Worm (Caenorhabditis elegans) whole organism, young adult: ENCODE data around the gene ckb-2.

ENCODE experiments used
- D2030.7 ChIP-seq: fragments of 200-800 bp; sonication (Bioruptor generic); IDR thresholded peaks from 2 replicates; pipeline ENCODE4 v1.3.6; 2022; ENCODE audit warnings: missing genetic modification reagents, missing genetic modification characterization, missing compliant biosample characterization
- F37B4.10 ChIP-seq: fragments of 200-800 bp; sonication (Bioruptor generic); IDR thresholded peaks from 2 replicates; pipeline ENCODE4 v1.3.6; 2022; ENCODE audit warnings: missing genetic modification characterization, missing compliant biosample characterization
- F39B2.1 ChIP-seq: fragments of 200-800 bp; sonication (Bioruptor generic); IDR thresholded peaks from 2 replicates; pipeline ENCODE4 v1.3.6; 2022; ENCODE audit warnings: missing genetic modification reagents, missing genetic modification characterization, missing compliant biosample characterization
- F49E8.2 ChIP-seq: sonication (generic microtip); optimal IDR thresholded peaks from 3 replicates; lab custom pipeline; 2017; ENCODE audit warnings: missing genetic modification characterization, mild to moderate bottlenecking, missing compliant biosample characterization, antibody characterized with exemption, moderate library complexity; ENCODE audit not compliant: insufficient read depth
- F57C9.4 ChIP-seq: sonication (generic microtip); optimal IDR thresholded peaks from 2 replicates; lab custom pipeline; 2017; ENCODE audit warnings: mild to moderate bottlenecking, missing genetic modification characterization, missing compliant biosample characterization
- K12H6.12 ChIP-seq: fragments of 200-800 bp; sonication (Bioruptor generic); optimal IDR thresholded peaks from 2 replicates; lab custom pipeline; 2018; ENCODE audit warnings: mild to moderate bottlenecking, missing genetic modification characterization, missing compliant biosample characterization
- T07F8.4 ChIP-seq: sonication (generic microtip); optimal IDR thresholded peaks from 2 replicates; lab custom pipeline; 2016; ENCODE audit warnings: mild to moderate bottlenecking, missing genetic modification characterization, moderate library complexity, missing compliant biosample characterization
- ZK185.1 ChIP-seq: sonication (generic microtip); optimal IDR thresholded peaks from 2 replicates; lab custom pipeline; 2016; ENCODE audit warnings: mild to moderate bottlenecking, missing genetic modification characterization, missing compliant biosample characterization; ENCODE audit not compliant: poor library complexity, severe bottlenecking
- akir-1 ChIP-seq: fragments of 200-800 bp; sonication (Bioruptor generic); optimal IDR thresholded peaks from 2 replicates; lab custom pipeline; 2018; ENCODE audit warnings: mild to moderate bottlenecking, missing genetic modification characterization, moderate library complexity, missing compliant biosample characterization
- athp-1 ChIP-seq: sonication (generic microtip); optimal IDR thresholded peaks from 2 replicates; lab custom pipeline; 2017; ENCODE audit warnings: mild to moderate bottlenecking, missing genetic modification characterization, missing compliant biosample characterization
- attf-5 ChIP-seq: fragments of 200-800 bp; sonication (Bioruptor generic); optimal IDR thresholded peaks from 2 replicates; lab custom pipeline; 2018; ENCODE audit warnings: mild to moderate bottlenecking, missing genetic modification characterization, missing compliant biosample characterization
- ceh-100 ChIP-seq: fragments of 200-800 bp; sonication (Bioruptor generic); IDR thresholded peaks from 2 replicates; pipeline ENCODE4 v1.3.6; 2022; ENCODE audit warnings: missing genetic modification reagents, missing genetic modification characterization, missing compliant biosample characterization
- ceh-40 ChIP-seq: fragments of 200-800 bp; sonication (Bioruptor generic); IDR thresholded peaks from 2 replicates; pipeline ENCODE4 v1.3.6; 2022; ENCODE audit warnings: missing genetic modification characterization, missing compliant biosample characterization
- ceh-58 ChIP-seq: fragments of 200-800 bp; sonication (Bioruptor generic); IDR thresholded peaks from 2 replicates; pipeline ENCODE4 v1.3.6; 2022; ENCODE audit warnings: missing genetic modification characterization, missing compliant biosample characterization
- dox-1 ChIP-seq: fragments of 200-800 bp; sonication (Bioruptor generic); IDR thresholded peaks from 2 replicates; pipeline ENCODE4 v1.3.6; 2022; ENCODE audit warnings: missing genetic modification reagents, missing genetic modification characterization, missing compliant biosample characterization
- dpff-1 ChIP-seq: sonication (generic microtip); optimal IDR thresholded peaks from 2 replicates; lab custom pipeline; 2017; ENCODE audit warnings: mild to moderate bottlenecking, missing genetic modification characterization, missing compliant biosample characterization
- egl-18 ChIP-seq: fragments of 200-800 bp; sonication (Bioruptor generic); IDR thresholded peaks from 2 replicates; pipeline ENCODE4 v1.3.6; 2022; ENCODE audit warnings: missing genetic modification reagents, missing genetic modification characterization, missing compliant biosample characterization
- hmg-1.2 ChIP-seq: fragments of 200-800 bp; sonication (Bioruptor generic); IDR thresholded peaks from 2 replicates; pipeline ENCODE4 v1.3.6; 2022; ENCODE audit warnings: missing genetic modification reagents, missing genetic modification characterization, missing compliant biosample characterization
- lin-54 ChIP-seq: fragments of 200-800 bp; sonication (Bioruptor generic); optimal IDR thresholded peaks from 2 replicates; lab custom pipeline; 2018; ENCODE audit warnings: mild to moderate bottlenecking, missing genetic modification characterization, missing compliant biosample characterization
- madf-3 ChIP-seq: fragments of 200-800 bp; sonication (Bioruptor generic); IDR thresholded peaks from 2 replicates; pipeline ENCODE4 v1.3.6; 2022; ENCODE audit warnings: missing genetic modification reagents, missing genetic modification characterization, missing compliant biosample characterization
- madf-6 ChIP-seq: fragments of 200-800 bp; sonication (Bioruptor generic); IDR thresholded peaks from 2 replicates; pipeline ENCODE4 v1.3.6; 2022; ENCODE audit warnings: missing genetic modification reagents, missing genetic modification characterization, missing compliant biosample characterization
- mcd-1 ChIP-seq: fragments of 200-800 bp; sonication (Bioruptor generic); IDR thresholded peaks from 2 replicates; pipeline ENCODE4 v1.3.6; 2022; ENCODE audit warnings: missing genetic modification reagents, missing genetic modification characterization, missing compliant biosample characterization
- nfya-1 ChIP-seq: sonication (generic microtip); optimal IDR thresholded peaks from 2 replicates; lab custom pipeline; 2017; ENCODE audit warnings: antibody characterized with exemption, missing compliant biosample characterization, missing genetic modification characterization, borderline replicate concordance; ENCODE audit not compliant: insufficient read depth
- nfyb-1 ChIP-seq: fragments of 200-800 bp; sonication (Bioruptor generic); IDR thresholded peaks from 2 replicates; pipeline ENCODE4 v1.3.6; 2022; ENCODE audit warnings: missing genetic modification reagents, missing genetic modification characterization, missing compliant biosample characterization
- nhr-120 ChIP-seq: fragments of 200-800 bp; sonication (Bioruptor generic); IDR thresholded peaks from 2 replicates; pipeline ENCODE4 v1.3.6; 2022; ENCODE audit warnings: missing genetic modification characterization, missing compliant biosample characterization
- nhr-80 ChIP-seq: sonication (generic microtip); optimal IDR thresholded peaks from 2 replicates; lab custom pipeline; 2016; ENCODE audit warnings: missing genetic modification characterization, missing compliant biosample characterization
- nhr-90 ChIP-seq: sonication (generic microtip); optimal IDR thresholded peaks from 2 replicates; lab custom pipeline; 2016; ENCODE audit warnings: missing genotype, mild to moderate bottlenecking, missing genetic modification characterization, missing compliant biosample characterization
- pbrm-1 ChIP-seq: fragments of 200-800 bp; sonication (Bioruptor generic); IDR thresholded peaks from 2 replicates; pipeline ENCODE4 v1.3.6; 2022; ENCODE audit warnings: missing genetic modification reagents, missing genetic modification characterization, missing compliant biosample characterization
- rec-8 ChIP-seq, 2 experiments: sonication (generic microtip); optimal IDR thresholded peaks; 2 replicates each; lab custom pipeline; 2016; ENCODE audit warnings: mild to moderate bottlenecking in 2 of 2, missing genetic modification characterization in 2 of 2, missing genetic modification reagents in 2 of 2, missing genotype in 2 of 2, missing biosample characterization in 1 of 2, missing compliant biosample characterization in 1 of 2, moderate library complexity in 1 of 2
- rpc-1 ChIP-seq, 2 experiments: fragments of 150-350 bp in 1 of 2; sonication (generic microtip) in 1 of 2; optimal IDR thresholded peaks; 2 replicates each; lab custom pipeline; 2014 to 2018; ENCODE audit warnings: missing biosample characterization in 1 of 2, missing genetic modification characterization in 1 of 2, missing genetic modification reagents in 1 of 2, missing genotype in 1 of 2
- snpc-1.1 ChIP-seq: sonication (generic microtip); optimal IDR thresholded peaks from 2 replicates; lab custom pipeline; 2017; ENCODE audit warnings: missing genetic modification characterization, mild to moderate bottlenecking, missing compliant biosample characterization, antibody characterized with exemption, moderate library complexity, missing genotype, missing genetic modification reagents; ENCODE audit not compliant: insufficient read depth
- snpc-1.3 ChIP-seq: sonication (generic microtip); optimal IDR thresholded peaks from 2 replicates; lab custom pipeline; 2017; ENCODE audit warnings: missing genetic modification characterization, mild to moderate bottlenecking, missing compliant biosample characterization, antibody characterized with exemption, moderate library complexity, missing genotype, missing genetic modification reagents; ENCODE audit not compliant: insufficient read depth
- somi-1 ChIP-seq: fragments of 200-800 bp; sonication (Bioruptor generic); optimal IDR thresholded peaks from 2 replicates; lab custom pipeline; 2018; ENCODE audit warnings: mild to moderate bottlenecking, missing genetic modification characterization, missing compliant biosample characterization
- tbp1 ChIP-seq: fragments of 200-800 bp; sonication (Bioruptor generic); optimal IDR thresholded peaks from 2 replicates; lab custom pipeline; 2018; ENCODE audit warnings: mild to moderate bottlenecking, missing genetic modification characterization, missing compliant biosample characterization
- tbx-9 ChIP-seq: sonication (generic microtip); optimal IDR thresholded peaks from 2 replicates; lab custom pipeline; 2016; ENCODE audit warnings: borderline replicate concordance, missing genetic modification characterization, inconsistent platforms, missing compliant biosample characterization
- unc-62 ChIP-seq: fragments of 150-350 bp; optimal IDR thresholded peaks from 2 replicates; lab custom pipeline; 2014; ENCODE audit warnings: missing biosample characterization, missing genetic modification reagents, missing genetic modification characterization
- xnd-1 ChIP-seq: sonication (generic microtip); optimal IDR thresholded peaks from 2 replicates; lab custom pipeline; 2016; ENCODE audit warnings: missing genotype, missing genetic modification reagents, missing genetic modification characterization, missing compliant biosample characterization
- zim-3 ChIP-seq: sonication (generic microtip); optimal IDR thresholded peaks from 2 replicates; lab custom pipeline; 2017; ENCODE audit warnings: mild to moderate bottlenecking, missing genetic modification characterization, moderate library complexity, missing compliant biosample characterization
- ztf-25 ChIP-seq: fragments of 200-800 bp; sonication (Bioruptor generic); IDR thresholded peaks from 2 replicates; pipeline ENCODE4 v1.3.6; 2022; ENCODE audit warnings: missing genetic modification reagents, missing genetic modification characterization, missing compliant biosample characterization

Gene ckb-2

ce11 chrIII:4357438-4357837, 10.3 kb upstream of the ckb-2 start:
- TF ChIP-seq nhr-80 (peak; percentile 34), T07F8.4 (no peak)

- TF ChIP-seq pbrm-1 (GFP tag; lab: Robert Waterston, UW) (no peak), egl-18 (no peak), F37B4.10 (GFP tag; lab: Robert Waterston, UW) (no peak), tbx-9 (no peak), somi-1 (GFP tag; lab: Kevin White, UChicago) (no peak), dpff-1 (tag; lab: Kevin White, UChicago) (no peak), nfyb-1 (GFP tag; lab: Robert Waterston, UW) (no peak), K12H6.12 (tag; lab: Kevin White, UChicago) (no peak), attf-5 (no peak), snpc-1.3 (no peak), zim-3 (tag; lab: Kevin White, UChicago) (no peak), akir-1 (no peak), nhr-90 (tag; lab: Kevin White, UChicago) (no peak), rec-8 (tag; optimal IDR thresholded peaks at IDR 0.05; lab: Kevin White, UChicago) (no peak), madf-3 (GFP tag; lab: Robert Waterston, UW) (no peak), D2030.7 (GFP tag; lab: Robert Waterston, UW) (no peak), unc-62 (GFP tag; lab: Kevin White, UChicago) (no peak), snpc-1.1 (tag; lab: Kevin White, UChicago) (no peak), F39B2.1 (GFP tag; lab: Robert Waterston, UW) (no peak), ztf-25 (GFP tag; lab: Robert Waterston, UW) (no peak)
These were observed 9.4 kb upstream of the ckb-2 start for ce11 chrIII:4358345-4358744.

ce11 chrIII:4359208-4359607, 8.5 kb upstream of the ckb-2 start:
- no peak for TF ChIP-seq F49E8.2
- TF ChIP-seq ceh-40: no peak
- no peak for TF ChIP-seq egl-18
- TF ChIP-seq hmg-1.2 (GFP tag; lab: Robert Waterston, UW): no peak
- TF ChIP-seq madf-3 (GFP tag; lab: Robert Waterston, UW): no peak
- TF ChIP-seq athp-1: no peak
- TF ChIP-seq D2030.7 (GFP tag; lab: Robert Waterston, UW): no peak
- no peak for TF ChIP-seq lin-54
- no peak for TF ChIP-seq ceh-100 (GFP tag; lab: Robert Waterston, UW)
- TF ChIP-seq ceh-58 (GFP tag; lab: Robert Waterston, UW): no peak
- no peak for TF ChIP-seq mcd-1
- no peak for TF ChIP-seq F37B4.10 (GFP tag; lab: Robert Waterston, UW)
- TF ChIP-seq rec-8 (tag; optimal IDR thresholded peaks at IDR 0.05; lab: Kevin White, UChicago): no peak
- no peak for TF ChIP-seq F57C9.4 (tag; lab: Kevin White, UChicago)
- TF ChIP-seq nhr-120 (GFP tag; lab: Robert Waterston, UW): no peak
- no peak for TF ChIP-seq nhr-90 (tag; lab: Kevin White, UChicago)
- TF ChIP-seq madf-6 (GFP tag; lab: Robert Waterston, UW): no peak
- no peak for TF ChIP-seq ZK185.1 (tag; lab: Kevin White, UChicago)
- TF ChIP-seq unc-62 (GFP tag; lab: Kevin White, UChicago): no peak

ce11 chrIII:4359900-4360299, 7.8 kb upstream of the ckb-2 start:
- TF ChIP-seq tbp1 (GFP tag; lab: Kevin White, UChicago) (no peak), nfya-1 (tag; lab: Kevin White, UChicago) (no peak), xnd-1 (tag; lab: Kevin White, UChicago) (no peak), rpc-1 (optimal IDR thresholded peaks at IDR 0.05; lab: Kevin White, UChicago) (no peak), rpc-1 (tag; optimal IDR thresholded peaks at IDR 0.05; lab: Kevin White, UChicago) (no peak), somi-1 (GFP tag; lab: Kevin White, UChicago) (no peak), dox-1 (GFP tag; lab: Robert Waterston, UW) (no peak)
